Fruit fly (Drosophila melanogaster): Measurements from ENCODE around the gene AhcyL2.

AhcyL2 gene

DNA sequence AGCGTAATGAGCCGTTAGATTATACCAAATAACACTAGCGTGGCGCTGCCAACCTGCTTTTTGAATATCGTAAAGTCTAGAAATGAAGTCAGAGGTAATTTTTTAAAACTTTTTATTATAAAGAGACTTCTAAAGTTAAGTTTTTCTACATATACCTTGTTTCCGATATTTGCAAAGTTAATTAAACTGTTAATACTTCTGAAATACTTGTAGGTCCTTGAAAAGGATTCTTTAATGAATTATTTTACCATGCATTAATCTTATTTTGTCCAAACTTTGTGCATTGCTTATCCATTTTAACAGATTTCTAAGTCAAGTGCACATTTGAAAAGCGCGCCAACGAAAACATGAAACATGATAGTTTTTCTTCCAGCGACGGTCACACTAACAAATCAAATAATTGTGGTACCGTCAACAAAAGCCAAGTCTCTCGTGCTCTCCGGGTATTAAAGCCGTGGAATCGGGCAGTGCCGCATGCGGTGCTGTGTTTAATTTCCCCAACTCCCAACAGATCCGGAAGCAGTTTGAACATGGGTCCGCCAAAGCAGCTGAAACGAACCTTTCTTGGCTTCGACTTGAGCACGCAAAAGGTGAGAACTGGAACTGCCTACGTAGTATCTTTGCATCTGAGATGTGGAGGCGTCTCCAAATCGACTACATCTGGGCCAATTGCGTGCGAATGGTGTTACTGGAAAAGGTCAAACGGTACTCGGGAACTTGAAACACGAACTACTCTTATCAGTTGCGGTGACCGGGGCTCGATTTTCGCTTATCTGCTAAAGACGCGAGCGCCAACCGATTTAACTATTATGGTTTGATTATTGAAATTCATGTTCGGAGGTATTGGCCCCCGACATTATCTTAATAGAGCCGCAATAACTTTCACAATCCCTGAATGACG is 14.4 kb upstream of the AhcyL2 start, which contains the start of the genes EMC2A and CG3534 (continued):
- TF ChIP-seq luna (GFP tag; optimal IDR thresholded peaks at IDR 0.05) (no peak), CG33557 (GFP tag; optimal IDR thresholded peaks at IDR 0.05) (no peak), fu2 (GFP tag; optimal IDR thresholded peaks at IDR 0.05) (no peak), pb (GFP tag; optimal IDR thresholded peaks at IDR 0.05) (no peak), CG4360 (GFP tag; IDR thresholded peaks at IDR 0.05) (no peak), CG4424 (GFP tag; optimal IDR thresholded peaks at IDR 0.05) (peak; percentile 3), CG13775 (GFP tag; optimal IDR thresholded peaks at IDR 0.05) (no peak), Gug (GFP tag; IDR thresholded peaks at IDR 0.05) (no peak), ATbp (GFP tag; optimal IDR thresholded peaks at IDR 0.05) (no peak), CG16779 (GFP tag; IDR thresholded peaks at IDR 0.05) (no peak), CG34376 (GFP tag; optimal IDR thresholded peaks at IDR 0.05) (peak; percentile 63), tap (tag; optimal IDR thresholded peaks at IDR 0.05) (no peak), CG1647 (GFP tag; optimal IDR thresholded peaks at IDR 0.05) (no peak), CG18262 (tag; optimal IDR thresholded peaks at IDR 0.05) (peak; percentile 49), CG7963 (GFP tag; IDR thresholded peaks at IDR 0.05; ENCODE audit: partially characterized antibody) (no peak), gfzf (GFP tag; optimal IDR thresholded peaks at IDR 0.05) (peak; percentile 80), cad (GFP tag; optimal IDR thresholded peaks at IDR 0.05) (no peak), CG7745 (tag; optimal IDR thresholded peaks at IDR 0.05) (no peak), CG1024 (GFP tag; IDR thresholded peaks at IDR 0.05) (no peak), slbo (GFP tag; IDR thresholded peaks at IDR 0.05) (no peak), CG10267 (tag; optimal IDR thresholded peaks at IDR 0.05) (peak; percentile 43), CG9609 (GFP tag; optimal IDR thresholded peaks at IDR 0.05) (no peak), en (GFP tag; optimal IDR thresholded peaks at IDR 0.05) (no peak), Hr78 (GFP tag; optimal IDR thresholded peaks at IDR 0.05) (peak in 1 of 2 experiments; percentile 87), Sry-β (GFP tag; optimal IDR thresholded peaks at IDR 0.05) (no peak), BtbVII (GFP tag; optimal IDR thresholded peaks at IDR 0.05) (no peak), CG4707 (GFP tag; optimal IDR thresholded peaks at IDR 0.05) (no peak), disco-r (GFP tag; optimal IDR thresholded peaks at IDR 0.05) (no peak), HLH3B (GFP tag; IDR thresholded peaks at IDR 0.05) (no peak), D19A (tag; optimal IDR thresholded peaks at IDR 0.05) (peak; percentile 37), CG17186 (GFP tag; optimal IDR thresholded peaks at IDR 0.05) (no peak), CG7372 (GFP tag; IDR thresholded peaks at IDR 0.05) (0 out of 2 replicates have a peak, but pooled peaks have one; percentile 17), Lhr (GFP tag; optimal IDR thresholded peaks at IDR 0.05) (no peak), CG10147 (GFP tag; optimal IDR thresholded peaks at IDR 0.05) (no peak), H2.0 (GFP tag; IDR thresholded peaks at IDR 0.05) (no peak), CG4617 (GFP tag; optimal IDR thresholded peaks at IDR 0.05; ENCODE audit: borderline replicate concordance) (peak; percentile 15), CG15696 (tag; optimal IDR thresholded peaks at IDR 0.05) (peak; percentile 2), zen2 (GFP tag; IDR thresholded peaks at IDR 0.05; ENCODE audit: partially characterized antibody) (no peak), CG6791 (GFP tag; IDR thresholded peaks at IDR 0.05; ENCODE audit: partially characterized antibody) (no peak), dan (GFP tag; IDR thresholded peaks at IDR 0.05) (no peak), CG18476 (GFP tag; optimal IDR thresholded peaks at IDR 0.05) (no peak), CG11695 (GFP tag; IDR thresholded peaks at IDR 0.05) (no peak), al (GFP tag; IDR thresholded peaks at IDR 0.05) (no peak), Scr (GFP tag; IDR thresholded peaks at IDR 0.05; ENCODE audit: partially characterized antibody) (no peak), Eip74EF (GFP tag; optimal IDR thresholded peaks at IDR 0.05) (peak in 1 of 2 experiments; percentile 56), Hmx (GFP tag; optimal IDR thresholded peaks at IDR 0.05) (peak; percentile 42), CG9215 (GFP tag; IDR thresholded peaks at IDR 0.05) (0 out of 2 replicates have a peak, but pooled peaks have one; percentile 20), Doc2 (GFP tag; IDR thresholded peaks at IDR 0.05) (no peak)

Data from whole organism, embryonic.